Worm (Caenorhabditis elegans): ENCODE data around the gene str-232.

The str-232 gene

DNA sequence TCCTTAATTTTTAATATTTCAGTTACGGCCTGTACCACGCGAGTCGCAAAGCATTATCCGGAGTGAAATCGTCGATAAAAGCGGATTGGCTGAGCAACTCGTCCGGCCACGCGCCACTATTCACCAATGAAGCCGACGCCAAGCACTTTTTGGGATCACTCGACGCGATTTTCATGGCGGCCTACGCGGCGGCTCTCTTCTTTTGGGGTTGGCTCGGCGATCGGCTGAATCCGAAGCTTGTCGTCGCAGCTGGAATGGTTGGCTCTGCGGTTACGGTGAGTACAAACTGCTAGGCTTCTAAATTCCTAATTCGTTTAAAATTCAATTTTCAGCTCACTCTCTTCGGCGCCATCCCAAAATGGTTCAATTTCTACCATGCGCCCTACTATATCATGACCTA is 9.4 kb upstream of the str-232 start:
- no peak for TF ChIP-seq ceh-14 (tag; optimal IDR thresholded peaks at IDR 0.05)
- no peak for TF ChIP-seq gmeb-2 (tag; optimal IDR thresholded peaks at IDR 0.05)
- TF ChIP-seq ceh-22 (tag; optimal IDR thresholded peaks at IDR 0.05), result no peak
- no peak for TF ChIP-seq hlh-13 (GFP tag; optimal IDR thresholded peaks at IDR 0.05)
- TF ChIP-seq lim-6 (tag; optimal IDR thresholded peaks at IDR 0.05), result no peak
- no peak for TF ChIP-seq pha-4 (tag; optimal IDR thresholded peaks at IDR 0.05)
- TF ChIP-seq Y22D7AL.16 (tag; optimal IDR thresholded peaks at IDR 0.05), result no peak
- no peak for TF ChIP-seq ets-4 (tag; optimal IDR thresholded peaks at IDR 0.05)
- TF ChIP-seq ceh-34 (tag; optimal IDR thresholded peaks at IDR 0.05), result no peak
- no peak for TF ChIP-seq che-1 (tag; optimal IDR thresholded peaks at IDR 0.05)
- TF ChIP-seq nfya-1 (tag; optimal IDR thresholded peaks at IDR 0.05), result no peak
- TF ChIP-seq ceh-18 (tag; optimal IDR thresholded peaks at IDR 0.05), result no peak
- no peak for TF ChIP-seq rnt-1 (tag; optimal IDR thresholded peaks at IDR 0.05)
- no peak for TF ChIP-seq madf-2 (tag; optimal IDR thresholded peaks at IDR 0.05)

ce11 chrV:16024300-16024699 is 8.7 kb upstream of the str-232 start, which contains the start of gene T10C6.6:
Gene T10C6.6, plus strand, starts transcription at chrV:16024326.
- TF ChIP-seq hlh-30 (tag; optimal IDR thresholded peaks at IDR 0.05; ENCODE audit: insufficient read depth), result no peak
- no peak for TF ChIP-seq F13H6.1 (tag; optimal IDR thresholded peaks at IDR 0.05)
- no peak for TF ChIP-seq pha-4 (tag; optimal IDR thresholded peaks at IDR 0.05)
- TF ChIP-seq ceh-48 (tag; optimal IDR thresholded peaks at IDR 0.05), result no peak
- TF ChIP-seq ceh-22 (tag; optimal IDR thresholded peaks at IDR 0.05), result no peak
- no peak for TF ChIP-seq ceh-30 (tag; optimal IDR thresholded peaks at IDR 0.05)
- peak; percentile 44 for TF ChIP-seq elt-2 (tag; optimal IDR thresholded peaks at IDR 0.05)
- TF ChIP-seq C08G9.2 (tag; optimal IDR thresholded peaks at IDR 0.05), result no peak

ce11 chrV:16023559-16023958 is 8.0 kb upstream of the str-232 start:
- TF ChIP-seq lim-6 (tag; optimal IDR thresholded peaks at IDR 0.05), result no peak
- no peak for TF ChIP-seq odd-2 (tag; optimal IDR thresholded peaks at IDR 0.05)
- no peak for TF ChIP-seq F13H6.1 (tag; optimal IDR thresholded peaks at IDR 0.05)
- TF ChIP-seq K02D7.2 (tag; optimal IDR thresholded peaks at IDR 0.05), result no peak

- TF ChIP-seq lim-6 (tag; optimal IDR thresholded peaks at IDR 0.05), result no peak
- TF ChIP-seq ceh-45 (GFP tag; IDR thresholded peaks at IDR 0.05), result no peak
- TF ChIP-seq fkh-6 (tag; optimal IDR thresholded peaks at IDR 0.05), result no peak
- no peak for TF ChIP-seq hlh-8 (tag; optimal IDR thresholded peaks at IDR 0.05)
- TF ChIP-seq ceh-30 (tag; optimal IDR thresholded peaks at IDR 0.05), result no peak
- TF ChIP-seq pag-3 (tag; optimal IDR thresholded peaks at IDR 0.05; ENCODE audit: borderline replicate concordance), result no peak
- no peak for TF ChIP-seq unc-55 (GFP tag; optimal IDR thresholded peaks at IDR 0.05)
- TF ChIP-seq T23F11.4 (GFP tag; optimal IDR thresholded peaks at IDR 0.05), result no peak
- no peak for TF ChIP-seq zip-5 (tag; optimal IDR thresholded peaks at IDR 0.05)
- no peak for TF ChIP-seq hlh-13 (GFP tag; optimal IDR thresholded peaks at IDR 0.05)
Observed at ce11 chrV:16023051-16023450, 7.5 kb upstream of the str-232 start, which contains the start of gene cwc-15. Gene cwc-15, plus strand, starts transcription at chrV:16023351.

DNA sequence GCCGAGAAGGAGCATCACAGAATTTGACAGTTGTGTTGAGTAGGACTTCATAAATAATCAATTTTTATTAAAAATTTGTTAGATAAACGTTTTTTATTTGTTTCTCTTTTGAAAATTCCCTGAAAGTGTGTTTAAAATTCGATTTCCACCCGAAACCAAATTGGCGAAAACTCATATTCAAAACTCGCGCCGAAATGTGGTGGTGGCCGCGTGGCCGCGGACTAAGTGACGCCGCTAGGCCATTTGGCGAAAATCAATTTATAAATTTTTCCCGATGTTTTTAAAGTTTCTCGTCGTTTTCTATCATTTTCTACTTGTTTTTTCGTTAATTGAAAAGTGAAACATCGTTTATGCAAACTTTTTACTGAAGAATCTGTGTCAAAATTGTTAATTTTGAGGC is 7.0 kb upstream of the str-232 start:
- no peak for TF ChIP-seq ceh-45 (GFP tag; IDR thresholded peaks at IDR 0.05)
- TF ChIP-seq K09A11.1 (tag; optimal IDR thresholded peaks at IDR 0.05; ENCODE audit: insufficient read depth), result no peak
- TF ChIP-seq ceh-19 (GFP tag; optimal IDR thresholded peaks at IDR 0.05), result no peak
- TF ChIP-seq hlh-15 (tag; optimal IDR thresholded peaks at IDR 0.05), result no peak
- TF ChIP-seq elt-4 (tag; optimal IDR thresholded peaks at IDR 0.05), result no peak
- TF ChIP-seq pat-9 (tag; optimal IDR thresholded peaks at IDR 0.05), result no peak
- TF ChIP-seq lim-6 (tag; optimal IDR thresholded peaks at IDR 0.05), result peak; percentile 57
- no peak for TF ChIP-seq ahr-1 (tag; optimal IDR thresholded peaks at IDR 0.05)
- no peak for TF ChIP-seq unc-3 (GFP tag; conservative IDR thresholded peaks at IDR 0.05)
- TF ChIP-seq unc-3 (tag; optimal IDR thresholded peaks at IDR 0.05), result no peak
- peak; percentile 47 for TF ChIP-seq sdc-2 (tag; optimal IDR thresholded peaks at IDR 0.05)
- no peak for TF ChIP-seq pag-3 (tag; optimal IDR thresholded peaks at IDR 0.05; ENCODE audit: borderline replicate concordance)
- TF ChIP-seq ref-2 (tag; optimal IDR thresholded peaks at IDR 0.05), result peak; percentile 53
- TF ChIP-seq Y22D7AL.16 (tag; optimal IDR thresholded peaks at IDR 0.05), result no peak
- TF ChIP-seq ceh-31 (tag; optimal IDR thresholded peaks at IDR 0.05), result peak; percentile 93
- no peak for TF ChIP-seq ceh-24 (tag; optimal IDR thresholded peaks at IDR 0.05)
- no peak for TF ChIP-seq K02D7.2 (tag; optimal IDR thresholded peaks at IDR 0.05)
- no peak for TF ChIP-seq eyg-1 (tag; optimal IDR thresholded peaks at IDR 0.05)
- TF ChIP-seq hlh-30 (tag; optimal IDR thresholded peaks at IDR 0.05; ENCODE audit: insufficient read depth), result no peak
- TF ChIP-seq ceh-18 (tag; optimal IDR thresholded peaks at IDR 0.05), result no peak
- TF ChIP-seq dmd-4 (tag; optimal IDR thresholded peaks at IDR 0.05; ENCODE audit: borderline replicate concordance), result no peak
- TF ChIP-seq ttx-3 (tag; optimal IDR thresholded peaks at IDR 0.05), result no peak
- peak; percentile 6 for TF ChIP-seq ztf-16 (tag; optimal IDR thresholded peaks at IDR 0.05)
